Worm (Caenorhabditis elegans): Measurements from ENCODE around the gene tat-2.

DNA sequence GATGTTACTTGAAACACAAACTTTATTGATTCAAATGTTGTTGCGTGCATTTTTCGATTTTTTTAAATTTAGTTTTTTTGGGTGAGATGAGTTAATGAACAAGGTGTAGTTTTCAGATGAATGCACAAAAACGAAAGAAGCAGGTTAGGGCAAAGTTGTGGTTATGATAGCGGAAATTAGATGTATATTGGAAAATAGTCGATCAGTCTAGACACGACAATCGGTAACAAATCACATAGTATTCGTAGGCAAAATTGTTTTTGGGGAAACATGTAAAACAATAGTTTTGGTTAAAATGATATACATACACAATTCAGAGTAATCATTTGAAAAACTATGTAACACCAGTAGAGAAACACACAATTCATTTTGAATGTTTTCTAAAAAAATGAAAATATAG, 20.9 kb upstream of the tat-2 start, which contains the start of gene str-172:
- TF ChIP-seq nhr-25 (tag; optimal IDR thresholded peaks at IDR 0.05) (no peak), elt-1 (tag; optimal IDR thresholded peaks at IDR 0.05) (no peak), nhr-77 (tag; optimal IDR thresholded peaks at IDR 0.05) (no peak), ZK546.5 (tag; optimal IDR thresholded peaks at IDR 0.05) (no peak), snpc-4 (tag; optimal IDR thresholded peaks at IDR 0.05) (no peak), mdl-1 (tag; optimal IDR thresholded peaks at IDR 0.05) (no peak), pha-4 (tag; optimal IDR thresholded peaks at IDR 0.05) (no peak), fkh-10 (GFP tag; optimal IDR thresholded peaks at IDR 0.05) (no peak)

Measured in whole organism, L3 larva.